Worm (Caenorhabditis elegans) whole organism, L2 larva: ENCODE results near the gene dnj-24.

ENCODE experiments used
- R02D3.7 ChIP-seq: fragments of 150-350 bp; optimal IDR thresholded peaks from 2 replicates; lab custom pipeline; 2014; ENCODE audit warnings: missing biosample characterization, missing genetic modification characterization
- alr-1 ChIP-seq: fragments of 150-350 bp; optimal IDR thresholded peaks from 2 replicates; lab custom pipeline; 2014; ENCODE audit warnings: missing biosample characterization, missing genetic modification characterization
- aly-2 ChIP-seq: fragments of 150-350 bp; optimal IDR thresholded peaks from 2 replicates; lab custom pipeline; 2014; ENCODE audit warnings: missing biosample characterization, missing genetic modification characterization
- ama-1 ChIP-seq: fragments of 150-350 bp; optimal IDR thresholded peaks from 2 replicates; lab custom pipeline; 2018; ENCODE audit warnings: inconsistent platforms
- blmp-1 ChIP-seq: sonication (generic microtip); optimal IDR thresholded peaks from 2 replicates; lab custom pipeline; 2017; ENCODE audit warnings: missing genetic modification characterization, mild to moderate bottlenecking, missing compliant biosample characterization, antibody characterized with exemption, moderate library complexity; ENCODE audit not compliant: insufficient read depth
- ceh-82 ChIP-seq: fragments of 150-350 bp; optimal IDR thresholded peaks from 2 replicates; lab custom pipeline; 2014; ENCODE audit warnings: missing biosample characterization, missing genetic modification characterization
- crh-2 ChIP-seq: sonication (generic microtip); optimal IDR thresholded peaks from 2 replicates; lab custom pipeline; 2017; ENCODE audit warnings: missing biosample characterization, missing genetic modification characterization
- egl-27 ChIP-seq: sonication (generic microtip); optimal IDR thresholded peaks from 3 replicates; lab custom pipeline; 2017; ENCODE audit warnings: missing biosample characterization, missing genetic modification reagents, missing genetic modification characterization
- elt-1 ChIP-seq: fragments of 150-350 bp; optimal IDR thresholded peaks from 2 replicates; lab custom pipeline; 2014; ENCODE audit warnings: missing biosample characterization, missing genetic modification characterization
- fos-1 ChIP-seq: fragments of 150-350 bp; optimal IDR thresholded peaks from 2 replicates; lab custom pipeline; 2014; ENCODE audit warnings: missing biosample characterization, missing genetic modification characterization
- gmeb-1 ChIP-seq: fragments of 150-350 bp; optimal IDR thresholded peaks from 2 replicates; lab custom pipeline; 2014; ENCODE audit warnings: missing biosample characterization, missing genetic modification characterization
- lin-13 ChIP-seq: fragments of 150-350 bp; optimal IDR thresholded peaks from 2 replicates; lab custom pipeline; 2014; ENCODE audit warnings: missing biosample characterization, missing genetic modification reagents, missing genetic modification characterization
- lin-39 ChIP-seq: fragments of 150-350 bp; optimal IDR thresholded peaks from 2 replicates; lab custom pipeline; 2014; ENCODE audit warnings: missing biosample characterization, missing genetic modification reagents, missing genetic modification characterization
- lsy-2 ChIP-seq, 2 experiments: fragments of 150-350 bp in 1 of 2; sonication (generic microtip) in 1 of 2; optimal IDR thresholded peaks; 2 replicates each; lab custom pipeline; 2014 to 2017; ENCODE audit warnings: missing biosample characterization in 2 of 2, missing genetic modification characterization in 2 of 2
- mbf-1 ChIP-seq: sonication (generic microtip); optimal IDR thresholded peaks from 2 replicates; lab custom pipeline; 2017; ENCODE audit warnings: missing biosample characterization, missing genetic modification characterization
- mdl-1 ChIP-seq, 2 experiments: fragments of 150-350 bp in 1 of 2; sonication (generic microtip) in 1 of 2; optimal IDR thresholded peaks; 2 replicates each; lab custom pipeline; 2017; ENCODE audit warnings: missing biosample characterization in 2 of 2, missing genetic modification characterization in 2 of 2
- nhr-10 ChIP-seq: sonication (generic microtip); optimal IDR thresholded peaks from 2 replicates; lab custom pipeline; 2017; ENCODE audit warnings: missing biosample characterization, missing genetic modification characterization
- nhr-11 ChIP-seq: fragments of 150-350 bp; optimal IDR thresholded peaks from 2 replicates; lab custom pipeline; 2014; ENCODE audit warnings: missing biosample characterization, missing genetic modification characterization
- nhr-12 ChIP-seq: fragments of 150-350 bp; optimal IDR thresholded peaks from 2 replicates; lab custom pipeline; 2014; ENCODE audit warnings: missing biosample characterization, missing genetic modification characterization
- nhr-129 ChIP-seq: fragments of 150-350 bp; optimal IDR thresholded peaks from 2 replicates; lab custom pipeline; 2014; ENCODE audit warnings: missing biosample characterization, missing genetic modification characterization
- nhr-21 ChIP-seq: fragments of 150-350 bp; optimal IDR thresholded peaks from 2 replicates; lab custom pipeline; 2014; ENCODE audit warnings: missing biosample characterization, missing genetic modification characterization
- nhr-23 ChIP-seq: fragments of 150-350 bp; optimal IDR thresholded peaks from 2 replicates; lab custom pipeline; 2014; ENCODE audit warnings: missing biosample characterization, missing genetic modification reagents, missing genetic modification characterization
- nhr-237 ChIP-seq: fragments of 150-350 bp; optimal IDR thresholded peaks from 2 replicates; lab custom pipeline; 2014; ENCODE audit warnings: missing biosample characterization, missing genetic modification characterization
- nhr-6 ChIP-seq: fragments of 150-350 bp; optimal IDR thresholded peaks from 2 replicates; lab custom pipeline; 2014; ENCODE audit warnings: missing biosample characterization, missing genetic modification characterization
- sem-4 ChIP-seq: fragments of 150-350 bp; optimal IDR thresholded peaks from 2 replicates; lab custom pipeline; 2014; ENCODE audit warnings: missing biosample characterization, missing genetic modification reagents, missing genetic modification characterization
- skn-1 ChIP-seq: sonication (generic microtip); optimal IDR thresholded peaks from 2 replicates; lab custom pipeline; 2017; ENCODE audit warnings: missing biosample characterization, missing genetic modification characterization
- sma-3 ChIP-seq: sonication (generic microtip); optimal IDR thresholded peaks from 2 replicates; lab custom pipeline; 2016; ENCODE audit warnings: missing genetic modification reagents, missing genetic modification characterization, missing compliant biosample characterization
- sma-9 ChIP-seq, 2 experiments: fragments of 150-350 bp in 1 of 2; sonication (generic microtip) in 1 of 2; optimal IDR thresholded peaks; 2 replicates each; lab custom pipeline; 2014 to 2016; ENCODE audit warnings: missing genetic modification characterization in 2 of 2, mild to moderate bottlenecking in 1 of 2, missing biosample characterization in 1 of 2, missing compliant biosample characterization in 1 of 2, missing genetic modification reagents in 1 of 2, moderate library complexity in 1 of 2
- snpc-4 ChIP-seq: fragments of 150-350 bp; optimal IDR thresholded peaks from 2 replicates; lab custom pipeline; 2014; ENCODE audit warnings: missing biosample characterization, missing genetic modification characterization
- unc-62 ChIP-seq: fragments of 150-350 bp; optimal IDR thresholded peaks from 2 replicates; lab custom pipeline; 2014; ENCODE audit warnings: missing biosample characterization, missing genetic modification reagents, missing genetic modification characterization
- ztf-1 ChIP-seq: fragments of 200-800 bp; sonication (Bioruptor generic); conservative IDR thresholded peaks from 2 replicates; pipeline ENCODE4 v1.3.6; 2022; ENCODE audit warnings: missing genetic modification characterization, missing compliant biosample characterization
- ztf-11 ChIP-seq: sonication (generic microtip); optimal IDR thresholded peaks from 2 replicates; lab custom pipeline; 2017; ENCODE audit warnings: missing biosample characterization, missing genetic modification characterization
- ztf-4 ChIP-seq: fragments of 150-350 bp; optimal IDR thresholded peaks from 2 replicates; lab custom pipeline; 2014; ENCODE audit warnings: missing biosample characterization, missing genetic modification characterization

dnj-24 gene

DNA sequence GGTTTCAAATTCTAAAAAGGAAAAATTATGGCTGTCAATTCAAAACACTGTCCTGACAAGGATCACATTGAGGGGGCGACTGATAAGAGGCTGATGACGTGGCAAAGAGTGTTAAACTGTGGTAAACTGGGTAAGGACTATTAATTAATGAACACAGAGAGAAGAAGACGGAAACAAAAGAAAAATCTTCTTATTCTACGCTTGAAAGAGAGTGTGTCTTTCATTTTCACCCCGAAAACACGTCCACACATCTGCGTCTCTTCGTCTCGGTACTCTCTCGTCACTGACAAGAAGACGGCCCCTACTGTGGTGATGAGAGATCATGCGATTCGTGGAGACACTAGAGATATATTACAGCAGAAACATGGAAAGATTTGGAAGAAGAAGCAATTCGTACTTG lies 2.5 kb downstream of the dnj-24 start (continued):
- TF ChIP-seq snpc-4 (tag; lab: Kevin White, UChicago) (no peak), R02D3.7 (tag; lab: Kevin White, UChicago) (no peak)
- TF ChIP-seq, all 48 proteins: peak for 11

- TF ChIP-seq ama-1 (lab: Kevin White, UChicago) (no peak), nhr-129 (tag; lab: Kevin White, UChicago) (no peak), fos-1 (tag; lab: Kevin White, UChicago) (peak; percentile 26), nhr-6 (tag; lab: Kevin White, UChicago) (no peak), lin-13 (no peak), sem-4 (tag; lab: Kevin White, UChicago) (no peak), nhr-12 (no peak), nhr-11 (tag; lab: Kevin White, UChicago) (no peak), mdl-1 (tag; optimal IDR thresholded peaks at IDR 0.05; lab: Kevin White, UChicago) (no peak)
Observed at ce11 chrIII:5420276-5420675, 3.6 kb downstream of the dnj-24 start.

DNA sequence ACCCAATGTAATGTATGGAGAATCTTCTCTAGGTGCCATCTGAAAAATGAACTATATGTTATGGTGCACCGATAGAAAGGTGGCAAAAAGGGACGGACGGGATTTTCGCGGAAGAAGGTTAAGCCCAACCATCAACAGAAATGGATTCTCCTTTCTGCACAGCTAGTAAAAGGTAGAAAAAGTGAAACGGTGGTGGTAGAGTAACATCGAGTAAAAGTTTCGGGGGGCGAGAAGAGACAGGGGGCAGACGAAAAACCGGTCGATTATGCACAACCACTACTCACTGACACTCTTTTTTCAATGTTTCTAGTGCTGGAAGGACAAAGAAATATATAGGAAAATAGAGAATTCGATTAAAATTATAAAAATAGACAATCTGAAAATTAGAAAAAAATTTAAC lies 4.4 kb downstream of the dnj-24 start:
- TF ChIP-seq aly-2 (tag; lab: Kevin White, UChicago) = no peak
- TF ChIP-seq blmp-1 (tag; lab: Kevin White, UChicago) = peak; percentile 63
- no peak for TF ChIP-seq alr-1
- TF ChIP-seq nhr-6 (tag; lab: Kevin White, UChicago) = no peak

- peak; percentile 23 for TF ChIP-seq nhr-129 (tag; lab: Kevin White, UChicago)
- no peak for TF ChIP-seq nhr-237 (tag; lab: Kevin White, UChicago)
- TF ChIP-seq nhr-11 (tag; lab: Kevin White, UChicago) = no peak
- TF ChIP-seq alr-1 = no peak
- TF ChIP-seq nhr-23 (tag; lab: Kevin White, UChicago) = no peak
- TF ChIP-seq elt-1 (tag; lab: Kevin White, UChicago) = no peak
- TF ChIP-seq egl-27 = no peak
- peak; percentile 35 for TF ChIP-seq sma-9 (GFP tag; optimal IDR thresholded peaks at IDR 0.05; lab: Kevin White, UChicago)
- no peak for TF ChIP-seq sma-9 (tag; optimal IDR thresholded peaks at IDR 0.05; lab: Kevin White, UChicago)
- TF ChIP-seq crh-2 (tag; lab: Kevin White, UChicago) = no peak
- TF ChIP-seq lin-39 (tag; lab: Kevin White, UChicago) = no peak
- TF ChIP-seq lsy-2 (tag; optimal IDR thresholded peaks at IDR 0.05; lab: Kevin White, UChicago) = peak in 1 of 2 experiments; percentile 25
- TF ChIP-seq mbf-1 (tag; lab: Kevin White, UChicago) = no peak
Observed at ce11 chrIII:5417921-5418320, 6.0 kb downstream of the dnj-24 start.

DNA sequence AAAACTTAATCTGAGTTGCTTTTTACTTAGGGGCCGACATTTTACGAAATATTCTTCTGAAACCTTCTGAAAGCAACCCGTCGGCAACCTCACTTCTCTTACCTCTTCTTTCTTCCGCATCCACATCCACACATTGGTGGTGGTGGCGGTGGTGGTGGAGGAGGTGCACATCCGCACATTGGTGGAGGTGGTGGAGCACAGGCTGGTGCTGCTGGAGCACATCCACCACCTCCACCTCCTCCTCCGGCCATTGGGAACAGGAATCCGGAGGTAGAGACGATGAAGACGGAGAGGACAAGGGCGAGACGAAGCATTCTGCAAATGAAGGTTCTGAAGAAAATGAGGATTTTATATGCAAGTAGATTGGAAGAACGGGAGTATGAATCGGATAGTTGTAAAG lies 10.2 kb downstream of the dnj-24 start, which contains the start of gene grl-22:
TSS of gene grl-22 (minus strand) at position 332 of the 400 bp plus-strand sequence.
- TF ChIP-seq sma-3 (GFP tag; lab: Kevin White, UChicago) = no peak
- TF ChIP-seq nhr-237 (tag; lab: Kevin White, UChicago) = no peak
- no peak for TF ChIP-seq unc-62 (GFP tag; lab: Kevin White, UChicago)
- no peak for TF ChIP-seq nhr-10 (tag; lab: Kevin White, UChicago)
- TF ChIP-seq lin-13 = no peak
- no peak for TF ChIP-seq nhr-11 (tag; lab: Kevin White, UChicago)
- TF ChIP-seq mdl-1 (tag; optimal IDR thresholded peaks at IDR 0.05; lab: Kevin White, UChicago) = no peak
- TF ChIP-seq ceh-82 (tag; lab: Kevin White, UChicago) = no peak
- no peak for TF ChIP-seq crh-2 (tag; lab: Kevin White, UChicago)
- TF ChIP-seq nhr-21 (tag; lab: Kevin White, UChicago) = no peak
- no peak for TF ChIP-seq fos-1 (tag; lab: Kevin White, UChicago)
- no peak for TF ChIP-seq nhr-6 (tag; lab: Kevin White, UChicago)
- TF ChIP-seq nhr-129 (tag; lab: Kevin White, UChicago) = no peak

- TF ChIP-seq ztf-4 (tag; lab: Kevin White, UChicago) = no peak
- no peak for TF ChIP-seq ama-1 (lab: Kevin White, UChicago)
- TF ChIP-seq nhr-10 (tag; lab: Kevin White, UChicago) = no peak
- TF ChIP-seq nhr-21 (tag; lab: Kevin White, UChicago) = no peak
- no peak for TF ChIP-seq alr-1
- TF ChIP-seq snpc-4 (tag; lab: Kevin White, UChicago) = no peak
- no peak for TF ChIP-seq R02D3.7 (tag; lab: Kevin White, UChicago)
- no peak for TF ChIP-seq nhr-129 (tag; lab: Kevin White, UChicago)
- TF ChIP-seq ztf-11 (tag; lab: Kevin White, UChicago) = no peak
- no peak for TF ChIP-seq nhr-237 (tag; lab: Kevin White, UChicago)
- no peak for TF ChIP-seq sem-4 (tag; lab: Kevin White, UChicago)
- TF ChIP-seq blmp-1 (tag; lab: Kevin White, UChicago) = no peak
- TF ChIP-seq elt-1 (tag; lab: Kevin White, UChicago) = no peak
- no peak for TF ChIP-seq ztf-1
- no peak for TF ChIP-seq nhr-11 (tag; lab: Kevin White, UChicago)
- no peak for TF ChIP-seq gmeb-1 (tag; lab: Kevin White, UChicago)
- no peak for TF ChIP-seq nhr-6 (tag; lab: Kevin White, UChicago)
- TF ChIP-seq lin-39 (tag; lab: Kevin White, UChicago) = no peak
- no peak for TF ChIP-seq skn-1 (tag; lab: Kevin White, UChicago)
Observed at ce11 chrIII:5407588-5407987, 16.3 kb downstream of the dnj-24 start, which contains the start of gene W03A5.1. TSS of gene W03A5.1 (plus strand) at chrIII:5407888.
